Fruit fly (Drosophila melanogaster) whole organism, adult: ENCODE results near the gene witty.

ENCODE experiments used
- CG11617 ChIP-seq: fragments of 200-800 bp; sonication (Bioruptor generic); optimal IDR thresholded peaks from 2 replicates; lab custom pipeline; 2017; ENCODE audit warnings: mild to moderate bottlenecking, missing biosample characterization, missing genetic modification reagents, missing genetic modification characterization
- CG12768 ChIP-seq: fragments of 200-800 bp; sonication (Bioruptor generic); optimal IDR thresholded peaks from 2 replicates; lab custom pipeline; 2017; ENCODE audit warnings: missing biosample characterization, missing genetic modification characterization, mild to moderate bottlenecking, moderate library complexity, missing genetic modification reagents
- CG14711 ChIP-seq: fragments of 200-800 bp; sonication (Bioruptor generic); optimal IDR thresholded peaks from 2 replicates; lab custom pipeline; 2018; ENCODE audit warnings: missing biosample characterization, mild to moderate bottlenecking, missing genetic modification characterization, moderate library complexity
- CG1620 ChIP-seq: fragments of 200-800 bp; sonication (Bioruptor generic); optimal IDR thresholded peaks from 2 replicates; lab custom pipeline; 2016; ENCODE audit warnings: missing biosample characterization, missing genetic modification characterization
- CG33017 ChIP-seq: fragments of 200-800 bp; sonication (Bioruptor generic); optimal IDR thresholded peaks from 2 replicates; lab custom pipeline; 2018; ENCODE audit warnings: missing biosample characterization, mild to moderate bottlenecking, missing genetic modification characterization, moderate library complexity
- CG5204 ChIP-seq: fragments of 200-800 bp; sonication (Bioruptor generic); optimal IDR thresholded peaks from 2 replicates; lab custom pipeline; 2016; ENCODE audit warnings: missing biosample characterization, missing genetic modification characterization
- CG7045 ChIP-seq: fragments of 200-800 bp; sonication (Bioruptor generic); optimal IDR thresholded peaks from 2 replicates; lab custom pipeline; 2017; ENCODE audit warnings: missing biosample characterization, mild to moderate bottlenecking, missing genetic modification characterization
- CG7101 ChIP-seq: fragments of 200-800 bp; sonication (Bioruptor generic); optimal IDR thresholded peaks from 2 replicates; lab custom pipeline; 2018; ENCODE audit warnings: missing biosample characterization, mild to moderate bottlenecking, missing genetic modification characterization, moderate library complexity
- Clk ChIP-seq: fragments of 200-800 bp; sonication (Bioruptor generic); optimal IDR thresholded peaks from 2 replicates; lab custom pipeline; 2017; ENCODE audit warnings: missing biosample characterization, missing genetic modification characterization
- Crg-1 ChIP-seq: fragments of 200-800 bp; sonication (Bioruptor generic); optimal IDR thresholded peaks from 2 replicates; lab custom pipeline; 2016; ENCODE audit warnings: missing biosample characterization, missing genetic modification characterization
- Hr96 ChIP-seq: fragments of 200-800 bp; sonication (Bioruptor generic); optimal IDR thresholded peaks from 2 replicates; lab custom pipeline; 2016; ENCODE audit warnings: missing biosample characterization, missing genetic modification characterization
- Mnt ChIP-seq: fragments of 200-800 bp; sonication (Bioruptor generic); optimal IDR thresholded peaks from 2 replicates; lab custom pipeline; 2016; ENCODE audit warnings: missing biosample characterization, mild to moderate bottlenecking, missing genetic modification characterization
- bab1 ChIP-seq: fragments of 200-800 bp; sonication (Bioruptor generic); optimal IDR thresholded peaks from 3 replicates; lab custom pipeline; 2019; ENCODE audit warnings: missing biosample characterization, mild to moderate bottlenecking, missing genetic modification characterization, moderate library complexity
- cic ChIP-seq: fragments of 200-800 bp; sonication (Bioruptor generic); optimal IDR thresholded peaks from 2 replicates; lab custom pipeline; 2017; ENCODE audit warnings: missing biosample characterization, mild to moderate bottlenecking, missing genetic modification characterization, moderate library complexity
- cnc ChIP-seq, 2 experiments: fragments of >200 bp; optimal IDR thresholded peaks; 2 replicates each; lab custom pipeline; 2017
- kay ChIP-seq: fragments of 200-800 bp; sonication (Bioruptor generic); peaks from one replicate; lab custom pipeline; 2016; ENCODE audit warnings: missing biosample characterization, missing genetic modification characterization, borderline replicate concordance
- ovo ChIP-seq: fragments of 200-800 bp; sonication (Bioruptor generic); optimal IDR thresholded peaks from 2 replicates; lab custom pipeline; 2016; ENCODE audit warnings: missing biosample characterization, missing genetic modification characterization
- pad ChIP-seq: fragments of 200-800 bp; sonication (Bioruptor generic); optimal IDR thresholded peaks from 3 replicates; lab custom pipeline; 2017; ENCODE audit warnings: missing biosample characterization, missing genetic modification characterization, mild to moderate bottlenecking, moderate library complexity, missing genetic modification reagents
- tj ChIP-seq: fragments of 200-800 bp; sonication (Bioruptor generic); optimal IDR thresholded peaks from 3 replicates; lab custom pipeline; 2017; ENCODE audit warnings: missing biosample characterization, mild to moderate bottlenecking, missing genetic modification characterization, moderate library complexity
- toe ChIP-seq: fragments of 200-800 bp; sonication (Bioruptor generic); optimal IDR thresholded peaks from 2 replicates; lab custom pipeline; 2016; ENCODE audit warnings: missing biosample characterization, missing genetic modification characterization

Gene witty

dm6 chr2L:8362955-8363285, 24.8 kb downstream of the witty start:
- TF ChIP-seq CG11617 (GFP tag; lab: Kevin White, UChicago) (peak; percentile 48), ovo (GFP tag; lab: Kevin White, UChicago) (no peak), pad (peak; percentile 6), kay (GFP tag; lab: Kevin White, UChicago) (no peak), CG7101 (tag; lab: Kevin White, UChicago) (no peak), tj (no peak), CG7045 (GFP tag; lab: Kevin White, UChicago) (no peak), toe (GFP tag; lab: Kevin White, UChicago) (no peak), CG14711 (no peak), Hr96 (GFP tag; lab: Kevin White, UChicago) (no peak)

- peak; percentile 51 for TF ChIP-seq bab1 (GFP tag; lab: Kevin White, UChicago)
- TF ChIP-seq toe (GFP tag; lab: Kevin White, UChicago) = peak; percentile 54
- no peak for TF ChIP-seq CG5204 (GFP tag; lab: Kevin White, UChicago)
- TF ChIP-seq tj = no peak
- TF ChIP-seq cic (GFP tag; lab: Kevin White, UChicago) = peak; percentile 37
- TF ChIP-seq CG14711 = peak; percentile 72
- peak; percentile 37 for TF ChIP-seq pad
- TF ChIP-seq CG11617 (GFP tag; lab: Kevin White, UChicago) = peak; percentile 46
- TF ChIP-seq CG7101 (tag; lab: Kevin White, UChicago) = peak; percentile 46
- TF ChIP-seq Mnt (GFP tag; lab: Kevin White, UChicago) = peak; percentile 96
- TF ChIP-seq CG1620 (GFP tag; lab: Kevin White, UChicago) = peak; percentile 28
- peak; percentile 19 for TF ChIP-seq Hr96 (GFP tag; lab: Kevin White, UChicago)
- no peak for TF ChIP-seq kay (GFP tag; lab: Kevin White, UChicago)
Measured at dm6 chr2L:8364006-8364956, 26.2 kb downstream of the witty start, which contains the start of the genes RpS13 and CSN8. Gene RpS13 (minus strand): TSS chr2L:8364662. Gene CSN8 (plus strand): TSS chr2L:8364855.

- TF ChIP-seq pad (peak; percentile 27), CG7045 (GFP tag; lab: Kevin White, UChicago) (no peak), cnc (optimal IDR thresholded peaks at IDR 0.05; lab: Kevin White, UChicago) (no peak), CG33017 (tag; lab: Kevin White, UChicago) (peak; percentile 25), CG7101 (tag; lab: Kevin White, UChicago) (peak; percentile 45), bab1 (GFP tag; lab: Kevin White, UChicago) (no peak), Clk (GFP tag; lab: Kevin White, UChicago) (no peak), tj (peak; percentile 34), Mnt (GFP tag; lab: Kevin White, UChicago) (peak; percentile 45), ovo (GFP tag; lab: Kevin White, UChicago) (peak; percentile 58), CG14711 (peak; percentile 10), Hr96 (GFP tag; lab: Kevin White, UChicago) (peak; percentile 45), cic (GFP tag; lab: Kevin White, UChicago) (peak; percentile 70), toe (GFP tag; lab: Kevin White, UChicago) (peak; percentile 86), Crg-1 (GFP tag; lab: Kevin White, UChicago) (peak; percentile 72), CG1620 (GFP tag; lab: Kevin White, UChicago) (peak; percentile 60), CG12768 (GFP tag; lab: Kevin White, UChicago) (no peak), kay (GFP tag; lab: Kevin White, UChicago) (peak; percentile 66), CG5204 (GFP tag; lab: Kevin White, UChicago) (no peak), CG11617 (GFP tag; lab: Kevin White, UChicago) (peak; percentile 37)
Measured at dm6 chr2L:8365701-8366643, 27.9 kb downstream of the witty start, which contains the start of gene Pp2A-29B. Gene Pp2A-29B (plus strand): TSS chr2L:8366038.

- TF ChIP-seq cic (GFP tag; lab: Kevin White, UChicago) (peak; percentile 90), CG5204 (GFP tag; lab: Kevin White, UChicago) (no peak), CG14711 (peak; percentile 17), toe (GFP tag; lab: Kevin White, UChicago) (peak; percentile 62), CG12768 (GFP tag; lab: Kevin White, UChicago) (peak; percentile 79), ovo (GFP tag; lab: Kevin White, UChicago) (peak; percentile 58), pad (peak; percentile 52), CG11617 (GFP tag; lab: Kevin White, UChicago) (peak; percentile 70), Mnt (GFP tag; lab: Kevin White, UChicago) (peak; percentile 81), cnc (optimal IDR thresholded peaks at IDR 0.05; lab: Kevin White, UChicago) (no peak), CG33017 (tag; lab: Kevin White, UChicago) (peak; percentile 62), Clk (GFP tag; lab: Kevin White, UChicago) (peak; percentile 42), CG7101 (tag; lab: Kevin White, UChicago) (peak; percentile 65), tj (peak; percentile 72), CG1620 (GFP tag; lab: Kevin White, UChicago) (peak; percentile 49), CG7045 (GFP tag; lab: Kevin White, UChicago) (no peak), Crg-1 (GFP tag; lab: Kevin White, UChicago) (peak; percentile 37), Hr96 (GFP tag; lab: Kevin White, UChicago) (no peak), bab1 (GFP tag; lab: Kevin White, UChicago) (peak; percentile 88), kay (GFP tag; lab: Kevin White, UChicago) (no peak)
Measured at dm6 chr2L:8370364-8371326, 32.6 kb downstream of the witty start, which contains the start of gene CG17292. Gene CG17292 (plus strand): TSS chr2L:8370454.
